Worm (Caenorhabditis elegans) whole organism, mixed stage, embryonic: ENCODE measurements around the gene F21C10.6.

Experiments used
- ceh-39 ChIP-seq: fragments of 150-350 bp; optimal IDR thresholded peaks from 2 replicates; lab custom pipeline; 2014; ENCODE audit warnings: missing biosample characterization, missing genetic modification characterization
- drap-1 ChIP-seq: fragments of 200-800 bp; sonication (Bioruptor generic); optimal IDR thresholded peaks from 3 replicates; lab custom pipeline; 2018; ENCODE audit warnings: mild to moderate bottlenecking, missing genetic modification characterization, missing compliant biosample characterization
- elt-3 ChIP-seq: fragments of 150-350 bp; optimal IDR thresholded peaks from 2 replicates; lab custom pipeline; 2014; ENCODE audit warnings: missing biosample characterization, missing genetic modification characterization
- lin-13 ChIP-seq: fragments of 150-350 bp; optimal IDR thresholded peaks from 2 replicates; lab custom pipeline; 2014; ENCODE audit warnings: missing biosample characterization, missing genetic modification characterization
- mab-5 ChIP-seq: fragments of 150-350 bp; optimal IDR thresholded peaks from 2 replicates; lab custom pipeline; 2014; ENCODE audit warnings: missing biosample characterization, missing genetic modification characterization
- mls-2 ChIP-seq: sonication (generic microtip); optimal IDR thresholded peaks from 2 replicates; lab custom pipeline; 2016; ENCODE audit warnings: mild to moderate bottlenecking, missing genetic modification characterization, moderate library complexity, missing compliant biosample characterization
- nhr-2 ChIP-seq: fragments of 150-350 bp; optimal IDR thresholded peaks from 2 replicates; lab custom pipeline; 2014; ENCODE audit warnings: missing biosample characterization, missing genetic modification characterization
- pha-4 ChIP-seq: fragments of 150-350 bp; optimal IDR thresholded peaks from 2 replicates; lab custom pipeline; 2018; ENCODE audit warnings: missing biosample characterization, missing genetic modification reagents, missing genetic modification characterization
- sptf-1 ChIP-seq: sonication (generic microtip); optimal IDR thresholded peaks from 2 replicates; lab custom pipeline; 2017; ENCODE audit warnings: mild to moderate bottlenecking, missing genetic modification characterization, moderate library complexity, missing compliant biosample characterization
- unc-39 ChIP-seq: fragments of 150-350 bp; optimal IDR thresholded peaks from 2 replicates; lab custom pipeline; 2014; ENCODE audit warnings: missing biosample characterization, missing genetic modification characterization
- unc-62 ChIP-seq: fragments of 150-350 bp; optimal IDR thresholded peaks from 2 replicates; lab custom pipeline; 2014; ENCODE audit warnings: missing biosample characterization, missing genetic modification reagents, missing genetic modification characterization
- ztf-11 ChIP-seq: fragments of 150-350 bp; optimal IDR thresholded peaks from 2 replicates; lab custom pipeline; 2014; ENCODE audit warnings: missing biosample characterization, missing genetic modification characterization

DNA sequence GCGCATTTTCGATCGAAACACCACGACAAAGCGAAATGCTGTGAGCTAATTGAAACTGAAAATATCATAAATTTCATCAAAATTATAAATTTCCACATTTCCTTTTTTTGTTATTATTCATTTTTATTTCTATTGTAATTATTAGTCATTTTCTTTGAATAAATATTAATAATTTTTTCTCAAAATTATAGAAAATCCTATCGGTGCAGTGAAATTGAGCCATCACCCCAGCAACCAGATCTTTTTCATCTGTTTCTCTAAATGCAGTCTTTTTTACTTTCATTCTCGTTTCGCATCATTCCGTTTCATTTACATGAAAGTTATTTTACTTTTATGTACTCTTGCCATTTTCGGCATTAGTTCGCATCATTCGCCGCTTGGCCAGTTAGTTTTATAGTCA is 2.3 kb upstream of the F21C10.6 start, which contains the start of gene F21C10.13:
- TF ChIP-seq unc-62 (GFP tag; lab: Kevin White, UChicago) = no peak
- no peak for TF ChIP-seq lin-13
- TF ChIP-seq pha-4 (tag; lab: Kevin White, UChicago) = no peak
- no peak for TF ChIP-seq mab-5 (tag; lab: Kevin White, UChicago)
- TF ChIP-seq unc-39 (tag; lab: Kevin White, UChicago) = no peak
- TF ChIP-seq ztf-11 (tag; lab: Kevin White, UChicago) = no peak
- no peak for TF ChIP-seq elt-3 (tag; lab: Kevin White, UChicago)
- no peak for TF ChIP-seq drap-1 (GFP tag; lab: Kevin White, UChicago)
- no peak for TF ChIP-seq ceh-39 (tag; lab: Kevin White, UChicago)
- no peak for TF ChIP-seq mls-2
- no peak for TF ChIP-seq nhr-2 (tag; lab: Kevin White, UChicago)
- no peak for TF ChIP-seq sptf-1
